Worm (Caenorhabditis elegans): ENCODE data around the gene ZK287.4.

Gene ZK287.4

ce11 chrV:9699216-9699615, 13.8 kb upstream of the ZK287.4 start:
- TF ChIP-seq F57C9.4 (tag; optimal IDR thresholded peaks at IDR 0.05) (no peak), F33H1.4 (GFP tag; IDR thresholded peaks at IDR 0.05) (no peak), ztf-18 (tag; optimal IDR thresholded peaks at IDR 0.05) (no peak), ccch-3 (GFP tag; optimal IDR thresholded peaks at IDR 0.05) (no peak), lin-40 (tag; optimal IDR thresholded peaks at IDR 0.05) (no peak), F49E8.2 (tag; optimal IDR thresholded peaks at IDR 0.05; ENCODE audit: insufficient read depth) (no peak), B0019.2 (GFP tag; conservative IDR thresholded peaks at IDR 0.05) (no peak), nhr-27 (tag; optimal IDR thresholded peaks at IDR 0.05) (no peak), egl-18 (GFP tag; IDR thresholded peaks at IDR 0.05) (no peak), ceh-91 (GFP tag; IDR thresholded peaks at IDR 0.05) (no peak), hlh-12 (tag; optimal IDR thresholded peaks at IDR 0.05) (no peak), lsy-27 (tag; optimal IDR thresholded peaks at IDR 0.05; ENCODE audit: borderline replicate concordance, insufficient read depth) (no peak), nhr-120 (GFP tag; IDR thresholded peaks at IDR 0.05) (no peak), ama-1 (optimal IDR thresholded peaks at IDR 0.05) (no peak), ama-1 (GFP tag; optimal IDR thresholded peaks at IDR 0.05) (no peak), ceh-27 (GFP tag; optimal IDR thresholded peaks at IDR 0.05) (no peak)

DNA sequence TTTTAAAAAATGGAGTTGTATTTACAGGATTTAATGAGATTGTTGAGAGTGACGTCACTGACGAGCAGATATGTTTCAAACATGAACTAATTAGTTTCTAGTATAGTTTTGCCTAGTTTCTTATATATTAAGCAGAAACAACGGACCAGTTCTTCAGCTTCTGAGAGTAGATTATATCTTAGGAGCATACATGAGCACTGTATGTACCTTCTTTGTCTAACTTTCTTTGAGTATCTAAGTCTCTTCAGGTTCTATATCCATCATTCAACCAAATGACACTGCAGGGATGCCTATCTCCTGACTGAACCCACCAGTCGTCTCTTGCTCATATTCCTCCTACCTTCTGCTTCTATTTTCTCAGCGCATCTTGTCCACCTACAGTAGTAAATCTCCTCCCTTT, 11.3 kb upstream of the ZK287.4 start, which contains the start of gene her-1:
TSS of gene her-1 (plus strand) at position 301 of the 400 bp plus-strand sequence.
- TF ChIP-seq nhr-120 (GFP tag; IDR thresholded peaks at IDR 0.05), result no peak
- TF ChIP-seq B0261.1 (tag; optimal IDR thresholded peaks at IDR 0.05), result no peak
- TF ChIP-seq hmg-20 (GFP tag; IDR thresholded peaks at IDR 0.05), result no peak
- TF ChIP-seq hmg-1.2 (GFP tag; IDR thresholded peaks at IDR 0.05), result no peak
- TF ChIP-seq madf-8 (GFP tag; conservative IDR thresholded peaks at IDR 0.05), result no peak
- TF ChIP-seq snpc-4 (GFP tag; optimal IDR thresholded peaks at IDR 0.05), result no peak
- TF ChIP-seq snpc-4 (tag; optimal IDR thresholded peaks at IDR 0.05), result no peak

ce11 chrV:9692649-9693112, 7.2 kb upstream of the ZK287.4 start, which contains the start of gene ZK287.7:
Gene ZK287.7, plus strand, starts transcription at chrV:9693062.
- TF ChIP-seq bed-1 (GFP tag; IDR thresholded peaks at IDR 0.05) (no peak), madf-6 (GFP tag; IDR thresholded peaks at IDR 0.05) (0 out of 2 replicates have a peak, but pooled peaks have one; percentile 37), xnd-1 (tag; optimal IDR thresholded peaks at IDR 0.05) (peak; percentile 13), dpff-1 (tag; optimal IDR thresholded peaks at IDR 0.05) (no peak), F33H1.4 (GFP tag; IDR thresholded peaks at IDR 0.05) (peak; percentile 70), cebp-1 (GFP tag; IDR thresholded peaks at IDR 0.05) (no peak), cebp-1 (tag; optimal IDR thresholded peaks at IDR 0.05) (no peak), lsl-1 (GFP tag; optimal IDR thresholded peaks at IDR 0.05) (peak; percentile 76)

DNA sequence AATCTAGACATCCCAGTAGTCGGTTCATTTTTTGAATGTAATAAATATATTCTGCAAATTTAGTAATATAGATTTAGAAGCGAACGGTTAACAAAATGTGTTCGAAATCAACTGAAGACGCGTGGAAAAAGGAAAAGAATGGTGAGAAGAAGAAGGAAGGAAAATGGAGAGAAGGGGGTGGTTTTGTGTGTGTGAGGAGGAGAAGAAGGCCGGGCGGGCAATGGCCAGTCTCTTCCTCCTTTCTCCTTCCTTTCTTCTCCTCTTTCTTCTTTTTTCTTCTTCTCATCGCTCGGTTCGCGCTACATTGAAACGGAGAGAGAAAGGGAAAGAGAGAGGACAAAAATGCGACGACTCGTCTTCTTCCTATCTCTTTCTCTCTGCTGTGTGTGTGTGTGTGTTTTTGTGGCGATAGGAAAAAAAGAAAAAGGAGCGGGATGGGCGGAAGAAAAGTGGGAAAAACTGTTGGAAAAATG, 6.7 kb upstream of the ZK287.4 start, which contains the start of gene ztf-9:
TSS of gene ztf-9 (minus strand) at position 51 of the 473 bp plus-strand sequence.
- no peak for TF ChIP-seq tbx-9 (tag; optimal IDR thresholded peaks at IDR 0.05; ENCODE audit: borderline replicate concordance)
- no peak for TF ChIP-seq ccch-3 (GFP tag; optimal IDR thresholded peaks at IDR 0.05)
- no peak for TF ChIP-seq Y53G8AR.9 (GFP tag; conservative IDR thresholded peaks at IDR 0.05)
- TF ChIP-seq lir-1 (GFP tag; conservative IDR thresholded peaks at IDR 0.05), result no peak
- TF ChIP-seq aptf-2 (GFP tag; conservative IDR thresholded peaks at IDR 0.05), result no peak
- no peak for TF ChIP-seq aptf-3 (GFP tag; IDR thresholded peaks at IDR 0.05)
- TF ChIP-seq C17E4.6 (GFP tag; IDR thresholded peaks at IDR 0.05), result no peak
- TF ChIP-seq lsl-1 (GFP tag; optimal IDR thresholded peaks at IDR 0.05), result no peak
- peak; percentile 26 for TF ChIP-seq K12H6.12 (tag; optimal IDR thresholded peaks at IDR 0.05)
- peak; percentile 33 for TF ChIP-seq attf-5 (GFP tag; optimal IDR thresholded peaks at IDR 0.05)
- no peak for TF ChIP-seq F49E8.2 (tag; optimal IDR thresholded peaks at IDR 0.05; ENCODE audit: insufficient read depth)
- TF ChIP-seq akir-1 (GFP tag; optimal IDR thresholded peaks at IDR 0.05), result no peak
- TF ChIP-seq T07F8.4 (tag; optimal IDR thresholded peaks at IDR 0.05), result no peak
- TF ChIP-seq T26A5.8 (tag; optimal IDR thresholded peaks at IDR 0.05), result no peak
- peak; percentile 42 for TF ChIP-seq lin-40 (tag; optimal IDR thresholded peaks at IDR 0.05)
- TF ChIP-seq F39B2.1 (GFP tag; IDR thresholded peaks at IDR 0.05), result no peak
- no peak for TF ChIP-seq zfh-2 (GFP tag; conservative IDR thresholded peaks at IDR 0.05)
- peak; percentile 35; the same call in 1 of the 2 replicates for TF ChIP-seq mcd-1 (GFP tag; IDR thresholded peaks at IDR 0.05)
- no peak; the same call in 1 of the 2 replicates for TF ChIP-seq K11D2.4 (GFP tag; IDR thresholded peaks at IDR 0.05)
- no peak for TF ChIP-seq attf-3 (GFP tag; conservative IDR thresholded peaks at IDR 0.05)

Data from whole organism, young adult.